Fruit fly (Drosophila melanogaster) whole organism, prepupa: ENCODE data around the gene nonA.

Experiments used
- Blimp-1 ChIP-seq: fragments of 200-800 bp; sonication (Bioruptor generic); optimal IDR thresholded peaks from 3 replicates; lab custom pipeline; 2017; ENCODE audit warnings: missing biosample characterization, missing genetic modification characterization, mild to moderate bottlenecking, moderate library complexity, missing genetic modification reagents
- CG10631 ChIP-seq: fragments of 200-800 bp; sonication (Bioruptor generic); optimal IDR thresholded peaks from 2 replicates; lab custom pipeline; 2016; ENCODE audit warnings: missing biosample characterization, missing genetic modification characterization
- CG11294 ChIP-seq: fragments of 200-800 bp; sonication (Bioruptor generic); IDR thresholded peaks from 2 replicates; pipeline ENCODE4 v1.3.6; 2022; ENCODE audit warnings: missing biosample characterization, missing genetic modification characterization
- CG11762 ChIP-seq: fragments of 200-800 bp; sonication (Bioruptor generic); optimal IDR thresholded peaks from 3 replicates; lab custom pipeline; 2016; ENCODE audit warnings: missing biosample characterization, missing genetic modification characterization; ENCODE audit not compliant: insufficient read depth
- CG11902 ChIP-seq: fragments of 200-800 bp; sonication (Bioruptor generic); optimal IDR thresholded peaks from 3 replicates; lab custom pipeline; 2016; ENCODE audit warnings: missing biosample characterization, missing genetic modification characterization
- CG1621 ChIP-seq: fragments of 200-800 bp; sonication (Bioruptor generic); optimal IDR thresholded peaks from 3 replicates; lab custom pipeline; 2018; ENCODE audit warnings: missing biosample characterization, mild to moderate bottlenecking, missing genetic modification characterization
- CG16779 ChIP-seq: fragments of 200-800 bp; sonication (Bioruptor generic); optimal IDR thresholded peaks from 3 replicates; lab custom pipeline; 2017; ENCODE audit warnings: missing biosample characterization, mild to moderate bottlenecking, missing genetic modification characterization
- CG3032 ChIP-seq: fragments of 200-800 bp; optimal IDR thresholded peaks from 2 replicates; lab custom pipeline; 2019; ENCODE audit warnings: missing biosample characterization, mild to moderate bottlenecking, missing genetic modification characterization, moderate library complexity
- CG31627 ChIP-seq: fragments of 200-800 bp; sonication (Bioruptor generic); optimal IDR thresholded peaks from 3 replicates; lab custom pipeline; 2016; ENCODE audit warnings: missing biosample characterization, missing genetic modification characterization
- CG34406 ChIP-seq: fragments of 200-800 bp; sonication (Bioruptor generic); optimal IDR thresholded peaks from 3 replicates; lab custom pipeline; 2016; ENCODE audit warnings: missing biosample characterization, missing genetic modification characterization
- CG3919 ChIP-seq: fragments of 200-800 bp; sonication (Bioruptor generic); optimal IDR thresholded peaks from 3 replicates; lab custom pipeline; 2016; ENCODE audit warnings: missing biosample characterization, missing genetic modification characterization
- CG4318 ChIP-seq: fragments of 200-800 bp; sonication (Bioruptor generic); optimal IDR thresholded peaks from 3 replicates; lab custom pipeline; 2017; ENCODE audit warnings: missing biosample characterization, mild to moderate bottlenecking, missing genetic modification characterization
- CG6276 ChIP-seq: fragments of 200-800 bp; sonication (Bioruptor generic); optimal IDR thresholded peaks from 2 replicates; lab custom pipeline; 2017; ENCODE audit warnings: missing biosample characterization, mild to moderate bottlenecking, missing genetic modification characterization
- CG6792 ChIP-seq: fragments of 200-800 bp; sonication (Bioruptor generic); optimal IDR thresholded peaks from 3 replicates; lab custom pipeline; 2016; ENCODE audit warnings: missing biosample characterization, missing genetic modification characterization
- CG6854 ChIP-seq: fragments of 200-800 bp; sonication (Bioruptor generic); optimal IDR thresholded peaks from 2 replicates; lab custom pipeline; 2017; ENCODE audit warnings: missing biosample characterization, mild to moderate bottlenecking, missing genetic modification characterization
- CG7368 ChIP-seq: fragments of 200-800 bp; sonication (Bioruptor generic); optimal IDR thresholded peaks from 3 replicates; lab custom pipeline; 2016; ENCODE audit warnings: missing biosample characterization, missing genetic modification characterization
- CG8119 ChIP-seq: fragments of 200-800 bp; sonication (Bioruptor generic); IDR thresholded peaks from 3 replicates; pipeline ENCODE4 v1.3.6; 2022; ENCODE audit warnings: missing biosample characterization, missing genetic modification characterization
- CG8319 ChIP-seq: fragments of 200-800 bp; sonication (Bioruptor generic); optimal IDR thresholded peaks from 3 replicates; lab custom pipeline; 2016; ENCODE audit warnings: missing biosample characterization, missing genetic modification characterization
- CG8632 ChIP-seq: fragments of 200-800 bp; sonication (Bioruptor generic); optimal IDR thresholded peaks from 3 replicates; lab custom pipeline; 2016; ENCODE audit warnings: missing biosample characterization, missing genetic modification characterization
- CG9139 ChIP-seq: fragments of 200-800 bp; sonication (Bioruptor generic); optimal IDR thresholded peaks from 3 replicates; lab custom pipeline; 2017; ENCODE audit warnings: missing biosample characterization, mild to moderate bottlenecking, missing genetic modification characterization
- Eip75B ChIP-seq: fragments of 200-800 bp; sonication (Bioruptor generic); optimal IDR thresholded peaks from 3 replicates; lab custom pipeline; 2016; ENCODE audit warnings: missing biosample characterization, missing genetic modification characterization
- Eip78C ChIP-seq: fragments of 200-800 bp; sonication (Bioruptor generic); peaks from one replicate; lab custom pipeline; 2016; ENCODE audit warnings: missing biosample characterization, missing genetic modification characterization
- Eip93F ChIP-seq: fragments of 200-800 bp; sonication (Bioruptor generic); optimal IDR thresholded peaks from 2 replicates; lab custom pipeline; 2016; ENCODE audit warnings: missing biosample characterization, mild to moderate bottlenecking, missing genetic modification characterization
- Ets21C ChIP-seq: fragments of 200-800 bp; sonication (Bioruptor generic); optimal IDR thresholded peaks from 3 replicates; lab custom pipeline; 2016; ENCODE audit warnings: missing biosample characterization, missing genetic modification characterization
- Ets96B ChIP-seq: fragments of 200-800 bp; optimal IDR thresholded peaks from 2 replicates; lab custom pipeline; 2019; ENCODE audit warnings: missing biosample characterization, mild to moderate bottlenecking, missing genetic modification characterization, moderate library complexity
- Gug ChIP-seq: fragments of 200-800 bp; sonication (Bioruptor generic); IDR thresholded peaks from 2 replicates; pipeline ENCODE4 v1.3.6; 2022; ENCODE audit warnings: missing biosample characterization, missing genetic modification characterization
- Hr39 ChIP-seq: fragments of 200-800 bp; sonication (Bioruptor generic); optimal IDR thresholded peaks from 2 replicates; lab custom pipeline; 2016; ENCODE audit warnings: missing biosample characterization, missing genetic modification characterization
- Hr4 ChIP-seq: fragments of 200-800 bp; sonication (Bioruptor generic); optimal IDR thresholded peaks from 3 replicates; lab custom pipeline; 2016; ENCODE audit warnings: missing biosample characterization, missing genetic modification characterization
- Lpt ChIP-seq: fragments of 200-800 bp; sonication (Bioruptor generic); optimal IDR thresholded peaks from 3 replicates; lab custom pipeline; 2016; ENCODE audit warnings: missing biosample characterization, missing genetic modification characterization
- Met ChIP-seq: fragments of 200-800 bp; sonication (Bioruptor generic); optimal IDR thresholded peaks from 3 replicates; lab custom pipeline; 2016; ENCODE audit warnings: missing biosample characterization, missing genetic modification characterization
- Smox ChIP-seq: fragments of 200-800 bp; sonication (Bioruptor generic); optimal IDR thresholded peaks from 3 replicates; lab custom pipeline; 2016; ENCODE audit warnings: missing biosample characterization, missing genetic modification characterization
- Sox14 ChIP-seq: fragments of 200-800 bp; sonication (Bioruptor generic); optimal IDR thresholded peaks from 3 replicates; lab custom pipeline; 2016; ENCODE audit warnings: missing biosample characterization, missing genetic modification characterization
- Sox15 ChIP-seq: fragments of 200-800 bp; sonication (Bioruptor generic); optimal IDR thresholded peaks from 3 replicates; lab custom pipeline; 2016; ENCODE audit warnings: missing biosample characterization, missing genetic modification characterization
- acj6 ChIP-seq: fragments of 200-800 bp; sonication (Bioruptor generic); optimal IDR thresholded peaks from 3 replicates; lab custom pipeline; 2016; ENCODE audit warnings: missing biosample characterization, missing genetic modification characterization
- dsx ChIP-seq: fragments of 200-800 bp; optimal IDR thresholded peaks from 3 replicates; lab custom pipeline; 2019; ENCODE audit warnings: missing biosample characterization, mild to moderate bottlenecking, missing genetic modification characterization, moderate library complexity; ENCODE audit not compliant: poor library complexity, severe bottlenecking
- esn ChIP-seq: fragments of 200-800 bp; sonication (Bioruptor generic); optimal IDR thresholded peaks from 2 replicates; lab custom pipeline; 2016; ENCODE audit warnings: missing biosample characterization, mild to moderate bottlenecking, missing genetic modification characterization, moderate library complexity
- fd59A ChIP-seq: fragments of 200-800 bp; sonication (Bioruptor generic); optimal IDR thresholded peaks from 2 replicates; lab custom pipeline; 2017; ENCODE audit warnings: missing biosample characterization, mild to moderate bottlenecking, missing genetic modification characterization, missing genetic modification reagents
- fd85E ChIP-seq: fragments of 200-800 bp; sonication (Bioruptor generic); optimal IDR thresholded peaks from 3 replicates; lab custom pipeline; 2016; ENCODE audit warnings: missing biosample characterization, missing genetic modification characterization
- lz ChIP-seq: fragments of 200-800 bp; sonication (Bioruptor generic); optimal IDR thresholded peaks from 3 replicates; lab custom pipeline; 2016; ENCODE audit warnings: missing biosample characterization, missing genetic modification characterization
- pdm3 ChIP-seq: fragments of 200-800 bp; sonication (Bioruptor generic); optimal IDR thresholded peaks from 3 replicates; lab custom pipeline; 2016; ENCODE audit warnings: missing biosample characterization, missing genetic modification characterization
- salr ChIP-seq, 2 experiments: fragments of 200-800 bp; sonication (Bioruptor generic); optimal IDR thresholded peaks; 3 replicates each; lab custom pipeline; 2016 to 2018; ENCODE audit warnings: missing biosample characterization in 2 of 2, missing genetic modification characterization in 2 of 2, mild to moderate bottlenecking in 1 of 2
- spab ChIP-seq: fragments of 200-800 bp; sonication (Bioruptor generic); optimal IDR thresholded peaks from 2 replicates; lab custom pipeline; 2017; ENCODE audit warnings: missing biosample characterization, mild to moderate bottlenecking, missing genetic modification characterization, missing genetic modification reagents
- ss ChIP-seq, 2 experiments: fragments of 200-800 bp; sonication (Bioruptor generic); optimal IDR thresholded peaks; 2 replicates in 1 of 2; 3 replicates in 1 of 2; lab custom pipeline; 2017 to 2018; ENCODE audit warnings: mild to moderate bottlenecking in 2 of 2, missing biosample characterization in 2 of 2, missing genetic modification characterization in 2 of 2, moderate library complexity in 1 of 2
- svp ChIP-seq: fragments of 200-800 bp; sonication (Bioruptor generic); peaks from one replicate; lab custom pipeline; 2016; ENCODE audit warnings: missing biosample characterization, missing genetic modification characterization
- vri ChIP-seq: fragments of 200-800 bp; sonication (Bioruptor generic); optimal IDR thresholded peaks from 3 replicates; lab custom pipeline; 2016; ENCODE audit warnings: missing biosample characterization, mild to moderate bottlenecking, missing genetic modification characterization

The nonA gene

DNA sequence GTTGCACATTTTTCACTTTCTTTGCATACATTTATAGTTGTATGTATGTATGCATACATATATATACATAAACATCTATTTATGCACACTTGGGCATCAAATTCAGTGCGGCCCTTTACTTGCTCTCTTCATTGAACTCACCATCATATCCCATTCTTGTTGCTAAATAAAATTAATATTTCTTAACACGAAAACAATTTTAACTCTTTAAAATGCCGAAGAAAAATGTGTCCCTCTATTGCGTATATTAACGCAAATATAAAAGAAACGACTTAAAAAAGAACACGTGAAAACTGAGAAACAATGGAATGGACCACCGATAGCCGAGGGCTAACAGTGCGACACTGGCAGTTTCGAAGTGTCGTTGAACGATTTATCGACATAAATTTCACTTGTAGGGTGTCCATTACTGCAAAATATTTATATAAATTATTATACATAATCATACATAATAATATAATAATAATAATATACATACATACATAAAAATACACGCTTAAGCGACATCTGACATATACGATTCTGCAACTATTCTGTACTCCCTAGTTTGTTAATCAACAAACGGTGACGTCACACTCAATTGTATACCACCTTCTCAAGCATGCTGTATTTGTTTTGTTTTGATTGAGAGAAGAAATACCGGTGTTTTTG lies 2.6 kb upstream of the nonA start, which contains the start of the genes U2af50 and PIG-Q (continued):
- TF ChIP-seq CG6276 (no peak), fd85E (GFP tag; lab: Kevin White, UChicago) (no peak), svp (no peak), CG9139 (peak; percentile 86), CG11294 (GFP tag; lab: Robert Waterston, UW) (no peak; the same call in 1 of the 2 replicates), vri (peak; percentile 62), CG7368 (GFP tag; lab: Kevin White, UChicago) (no peak), Hr4 (GFP tag; lab: Kevin White, UChicago) (peak; percentile 79), Met (GFP tag; lab: Kevin White, UChicago) (peak; percentile 80), acj6 (peak; percentile 90), Hr39 (GFP tag; lab: Kevin White, UChicago) (peak; percentile 75), spab (GFP tag; lab: Kevin White, UChicago) (no peak), CG1621 (tag; lab: Kevin White, UChicago) (peak; percentile 82), CG8119 (GFP tag; lab: Robert Waterston, UW) (no peak; the same call in none of the 3 replicates), CG16779 (tag; lab: Kevin White, UChicago) (no peak), Lpt (peak; percentile 84), Ets21C (GFP tag; lab: Kevin White, UChicago) (peak; percentile 66), ss (GFP tag; optimal IDR thresholded peaks at IDR 0.05; lab: Kevin White, UChicago) (no peak), dsx (GFP tag; lab: Kevin White, UChicago) (peak; percentile 89), lz (GFP tag; lab: Kevin White, UChicago) (peak; percentile 80), Sox14 (peak; percentile 74), Blimp-1 (peak; percentile 65), fd59A (GFP tag; lab: Kevin White, UChicago) (no peak), CG4318 (peak; percentile 85), Eip75B (GFP tag; lab: Kevin White, UChicago) (no peak)

DNA sequence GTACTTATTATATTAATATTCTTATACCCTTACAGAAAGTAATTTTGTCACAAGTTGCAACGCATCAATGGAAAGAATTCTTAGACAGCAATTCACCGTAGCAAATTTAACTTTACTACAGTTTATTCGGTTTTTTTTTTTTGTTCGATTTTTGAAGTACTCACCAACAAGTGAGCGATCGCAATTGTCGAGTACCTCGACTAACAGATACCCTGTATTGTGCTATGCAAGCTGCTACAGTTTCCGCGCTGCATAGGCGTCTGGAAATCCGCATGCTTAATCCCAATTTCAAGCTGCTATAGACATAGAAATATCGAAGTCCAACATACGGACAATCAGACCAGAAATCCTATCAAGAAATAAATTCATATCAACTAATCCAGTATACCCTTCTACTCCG lies 7.2 kb downstream of the nonA start:
- TF ChIP-seq CG1621 (tag; lab: Kevin White, UChicago) (no peak), Blimp-1 (no peak), svp (no peak), salr (GFP tag; optimal IDR thresholded peaks at IDR 0.05; lab: Kevin White, UChicago) (no peak), CG6854 (GFP tag; lab: Kevin White, UChicago) (no peak), fd59A (GFP tag; lab: Kevin White, UChicago) (no peak), CG3919 (GFP tag; lab: Kevin White, UChicago) (no peak), pdm3 (GFP tag; lab: Kevin White, UChicago) (no peak), CG34406 (no peak), Gug (no peak), Eip78C (GFP tag; lab: Kevin White, UChicago) (no peak)

DNA sequence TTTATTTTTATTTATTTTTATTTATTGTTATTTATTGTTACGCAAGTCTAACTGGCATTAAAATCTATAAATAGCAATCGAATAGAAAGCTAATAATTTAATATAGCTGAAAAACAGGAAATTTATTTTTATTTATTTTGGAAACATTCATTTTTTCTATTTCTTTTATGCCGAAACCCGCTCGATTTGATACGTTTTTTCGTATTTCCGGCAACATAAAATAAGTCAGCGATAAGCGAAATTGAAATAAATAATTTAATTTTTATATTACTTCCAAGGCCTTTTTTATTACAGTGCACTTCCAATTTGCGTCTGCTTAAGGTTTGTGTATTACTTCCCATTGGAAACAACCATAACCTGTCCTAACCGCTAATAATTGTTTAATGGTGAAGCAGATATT lies 10.6 kb downstream of the nonA start:
- no peak for TF ChIP-seq spab (GFP tag; lab: Kevin White, UChicago)
- TF ChIP-seq lz (GFP tag; lab: Kevin White, UChicago): peak; percentile 0
- TF ChIP-seq Sox14: peak; percentile 23
- peak; percentile 51 for TF ChIP-seq Met (GFP tag; lab: Kevin White, UChicago)
- TF ChIP-seq CG10631: peak; percentile 46
- no peak for TF ChIP-seq CG11902 (GFP tag; lab: Kevin White, UChicago)
- TF ChIP-seq CG8119 (GFP tag; lab: Robert Waterston, UW): no peak; the same call in 2 of the 3 replicates
- no peak for TF ChIP-seq Ets96B (tag; lab: Kevin White, UChicago)
- peak; percentile 27 for TF ChIP-seq CG3032 (tag; lab: Kevin White, UChicago)
- no peak for TF ChIP-seq Sox15
- no peak for TF ChIP-seq Lpt
- TF ChIP-seq CG11762 (GFP tag; lab: Kevin White, UChicago): no peak
- TF ChIP-seq Smox (GFP tag; lab: Kevin White, UChicago): no peak
- no peak for TF ChIP-seq CG31627 (GFP tag; lab: Kevin White, UChicago)
- TF ChIP-seq CG4318: peak; percentile 34
- TF ChIP-seq esn (GFP tag; lab: Kevin White, UChicago): peak; percentile 29
- no peak for TF ChIP-seq CG6792 (GFP tag; lab: Kevin White, UChicago)
- TF ChIP-seq Blimp-1: no peak
- no peak for TF ChIP-seq CG8319 (GFP tag; lab: Kevin White, UChicago)
- TF ChIP-seq pdm3 (GFP tag; lab: Kevin White, UChicago): no peak
- no peak for TF ChIP-seq CG1621 (tag; lab: Kevin White, UChicago)
- no peak for TF ChIP-seq fd85E (GFP tag; lab: Kevin White, UChicago)
- TF ChIP-seq Eip93F (GFP tag; lab: Kevin White, UChicago): no peak
- TF ChIP-seq Gug: no peak
- peak; percentile 46 for TF ChIP-seq Hr4 (GFP tag; lab: Kevin White, UChicago)
- no peak for TF ChIP-seq CG9139
- no peak for TF ChIP-seq vri
- no peak for TF ChIP-seq CG8632 (GFP tag; lab: Kevin White, UChicago)
- TF ChIP-seq Eip78C (GFP tag; lab: Kevin White, UChicago): peak; percentile 85
- TF ChIP-seq ss (GFP tag; optimal IDR thresholded peaks at IDR 0.05; lab: Kevin White, UChicago): no peak
